Worm (Caenorhabditis elegans) whole organism, early embryonic: ENCODE data around the gene T11G6.5.

Experiments
- ama-1 ChIP-seq: fragments of 150-350 bp; optimal IDR thresholded peaks from 2 replicates; lab custom pipeline; 2014
- tra-4 ChIP-seq: sonication (generic microtip); optimal IDR thresholded peaks from 2 replicates; lab custom pipeline; 2017; ENCODE audit warnings: missing genetic modification characterization, missing compliant biosample characterization

DNA sequence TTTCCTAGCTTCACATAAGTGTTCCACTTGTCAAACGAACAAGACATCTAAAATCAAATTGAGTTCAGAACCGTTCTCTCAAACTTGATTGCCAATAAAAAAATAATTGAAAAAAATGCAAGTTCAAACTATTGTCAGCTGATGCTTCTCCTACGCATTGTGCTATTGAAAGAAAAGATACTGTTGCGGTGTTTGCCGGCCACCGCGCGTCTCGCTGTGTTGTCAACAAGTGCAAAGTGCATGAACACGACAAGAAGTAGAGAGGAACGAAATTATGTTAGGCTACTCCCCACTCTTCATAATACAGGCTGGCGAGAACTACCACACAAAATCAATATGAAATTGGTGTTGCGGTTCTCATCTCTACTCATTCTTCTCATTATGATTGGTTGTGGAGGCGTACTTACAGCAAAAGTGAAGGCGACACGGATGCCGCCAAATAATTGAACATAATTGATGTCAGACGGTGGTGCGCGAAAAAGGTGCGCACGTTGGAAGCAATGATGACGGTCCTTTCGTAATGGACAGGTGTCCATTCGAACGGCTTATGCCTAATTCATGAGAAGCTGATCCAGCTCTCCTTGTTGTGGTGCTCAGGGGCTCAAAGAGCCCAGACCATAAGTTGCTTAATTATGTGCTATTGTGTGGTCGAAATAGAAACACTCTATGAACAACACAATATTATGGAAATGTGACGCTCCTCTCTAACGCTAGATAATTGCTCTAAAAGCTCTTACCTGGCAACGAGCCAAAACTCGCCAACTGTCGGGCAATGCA is 25.0 kb upstream of the T11G6.5 start:
- no peak for TF ChIP-seq tra-4 (tag; lab: Kevin White, UChicago)
- TF ChIP-seq ama-1 (lab: Kevin White, UChicago) = no peak
